Fruit fly (Drosophila melanogaster) whole organism: ENCODE results near the gene Chchd2.

Experiments used
- CG8478 ChIP-seq: fragments of >200 bp; optimal IDR thresholded peaks from 2 replicates; lab custom pipeline; 2018; ENCODE audit warnings: inconsistent platforms
- Dll ChIP-seq: fragments of >200 bp; optimal IDR thresholded peaks from 2 replicates; lab custom pipeline; 2017
- EcR ChIP-seq, 2 experiments: fragments of >200 bp; optimal IDR thresholded peaks; 2 replicates each; lab custom pipeline; 2017; ENCODE audit warnings: missing biosample characterization in 2 of 2, missing genetic modification characterization in 2 of 2, missing genetic modification reagents in 2 of 2
- pan ChIP-seq: fragments of >200 bp; optimal IDR thresholded peaks from 2 replicates; lab custom pipeline; 2017
- psq ChIP-seq: fragments of >200 bp; optimal IDR thresholded peaks from 2 replicates; lab custom pipeline; 2017
- usp ChIP-seq: fragments of >200 bp; optimal IDR thresholded peaks from 2 replicates; lab custom pipeline; 2017; ENCODE audit warnings: missing biosample characterization, missing genetic modification characterization, mixed read lengths

Chchd2 gene

DNA sequence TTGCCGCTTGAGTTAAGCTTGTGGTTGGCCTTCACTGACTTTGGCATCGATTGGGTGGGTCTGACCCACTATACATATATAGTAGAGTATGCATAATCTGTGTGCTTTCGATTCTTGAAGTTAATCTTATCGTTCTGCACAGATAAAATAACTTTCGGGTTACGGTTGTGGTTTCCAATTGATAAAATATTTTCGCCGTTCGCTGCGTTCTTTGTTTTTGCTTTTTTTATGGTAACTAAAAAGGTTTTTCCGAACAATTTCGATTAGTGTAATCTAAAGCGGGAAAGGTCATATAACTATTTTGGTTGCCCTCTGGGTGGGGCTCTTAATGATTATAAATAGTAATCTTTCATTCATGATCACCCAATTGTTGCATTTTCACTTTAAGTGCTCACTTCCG, 31.7 kb downstream of the Chchd2 start:
- no peak for TF ChIP-seq Dll
- no peak for TF ChIP-seq usp
- TF ChIP-seq pan (lab: Kevin White, UChicago), result no peak
- no peak for TF ChIP-seq EcR (GFP tag; optimal IDR thresholded peaks at IDR 0.05; lab: Kevin White, UChicago)
- no peak for TF ChIP-seq CG8478 (lab: Kevin White, UChicago)
- no peak for TF ChIP-seq psq

DNA sequence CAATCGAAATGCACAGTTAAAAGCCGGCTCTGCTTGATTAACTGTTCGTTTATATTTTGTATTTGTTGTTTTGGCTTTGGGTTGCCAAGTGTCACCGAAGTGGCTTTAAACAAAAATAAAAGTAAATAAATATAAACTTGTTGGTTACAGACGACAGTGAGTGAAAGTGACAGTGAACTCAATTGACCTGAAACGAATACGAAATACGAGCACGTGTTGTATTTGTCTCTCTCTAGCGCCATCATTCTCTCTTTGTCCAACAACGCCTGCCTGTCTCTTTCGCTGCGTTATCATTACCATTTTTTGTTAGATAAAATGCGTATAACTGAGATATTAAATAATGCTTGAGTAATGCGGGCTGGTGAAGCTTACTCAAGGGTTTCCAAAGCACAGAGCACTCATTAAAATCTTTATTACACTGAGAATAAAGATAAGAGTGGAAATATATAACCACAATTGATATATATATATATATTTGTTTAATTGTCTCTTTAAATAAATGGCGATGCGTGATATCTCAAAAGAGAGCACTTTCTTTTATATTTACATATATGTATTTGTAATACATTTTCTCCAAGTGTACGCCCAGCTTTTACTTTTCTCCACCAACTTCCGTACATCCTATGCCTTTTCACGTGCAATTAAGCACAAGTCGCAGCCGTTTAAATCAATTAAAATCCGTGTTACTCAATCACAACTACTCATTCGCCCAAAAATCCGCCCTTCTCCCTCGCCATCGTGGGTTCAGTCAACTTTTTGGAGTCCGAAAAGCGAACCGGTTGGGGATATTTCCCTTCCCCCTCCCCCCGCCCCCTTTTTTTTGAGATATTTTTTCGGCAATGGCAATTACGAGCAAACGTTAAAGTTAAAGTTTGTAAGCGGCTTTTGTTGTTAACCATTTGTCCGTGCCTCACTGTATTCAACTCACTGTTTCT, 32.7 kb downstream of the Chchd2 start:
- TF ChIP-seq pan (lab: Kevin White, UChicago) (no peak), usp (no peak), Dll (no peak), psq (no peak), EcR (GFP tag; optimal IDR thresholded peaks at IDR 0.05; lab: Kevin White, UChicago) (no peak), CG8478 (lab: Kevin White, UChicago) (no peak)

DNA sequence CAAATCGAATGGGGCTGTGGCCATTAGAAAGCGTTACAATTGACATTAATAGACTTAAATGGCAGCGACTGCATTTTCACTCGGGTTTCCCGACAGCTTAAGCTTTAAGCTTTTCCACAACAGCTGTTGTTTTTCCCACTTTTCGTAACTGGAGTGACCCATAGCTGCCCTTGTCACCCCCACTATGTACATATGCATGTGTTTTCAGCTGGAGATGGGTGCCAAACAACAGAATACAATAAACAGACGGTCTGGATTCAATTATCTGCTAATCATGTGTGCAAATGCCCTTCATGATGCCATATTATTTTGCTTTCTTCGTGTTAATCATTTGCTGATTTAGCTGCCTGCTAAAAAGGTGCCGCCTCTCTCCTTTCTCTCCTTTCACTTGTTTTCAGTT, 34.7 kb downstream of the Chchd2 start:
- TF ChIP-seq pan (lab: Kevin White, UChicago), result no peak
- no peak for TF ChIP-seq usp
- no peak for TF ChIP-seq Dll
- no peak for TF ChIP-seq CG8478 (lab: Kevin White, UChicago)

DNA sequence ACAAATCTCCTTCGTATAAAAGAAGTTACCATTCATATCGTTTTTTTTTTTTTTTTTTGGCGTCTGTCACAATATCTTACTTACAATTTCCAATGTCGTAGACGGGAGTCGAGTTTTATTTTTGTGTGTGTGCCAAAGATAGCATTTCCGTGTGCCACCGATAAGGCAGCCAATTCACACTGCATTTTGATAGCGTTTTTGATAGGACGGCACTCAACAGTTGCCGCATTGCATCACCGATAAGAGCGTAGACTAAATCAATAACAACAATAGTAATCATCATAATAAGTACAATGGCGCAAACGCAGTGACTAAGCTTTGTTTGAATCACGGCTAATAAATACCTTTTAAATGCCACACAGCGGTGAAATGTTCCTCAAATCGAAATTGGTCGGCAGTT, 37.6 kb downstream of the Chchd2 start:
- no peak for TF ChIP-seq Dll
- no peak for TF ChIP-seq CG8478 (lab: Kevin White, UChicago)
- no peak for TF ChIP-seq usp
- no peak for TF ChIP-seq psq
- no peak for TF ChIP-seq pan (lab: Kevin White, UChicago)
- no peak for TF ChIP-seq EcR (GFP tag; optimal IDR thresholded peaks at IDR 0.05; lab: Kevin White, UChicago)

DNA sequence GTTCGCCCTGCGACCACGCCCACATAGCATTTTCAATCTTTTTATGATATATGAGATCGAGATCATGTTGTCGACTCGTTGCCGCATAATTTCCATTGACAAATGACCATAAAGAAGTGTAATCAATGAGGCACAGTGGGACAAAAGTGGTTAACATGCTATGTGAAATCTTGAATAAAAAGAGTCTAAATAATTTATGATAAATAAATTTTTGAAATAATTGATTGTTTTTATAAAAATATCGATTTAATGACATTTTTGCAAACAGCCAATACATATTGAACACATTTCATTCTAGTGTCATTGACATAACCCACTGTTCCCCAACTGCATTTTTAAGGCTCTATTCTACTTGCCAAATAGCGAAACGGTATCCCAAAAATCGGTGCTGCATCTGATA, 38.7 kb downstream of the Chchd2 start:
- TF ChIP-seq usp, result no peak
- TF ChIP-seq pan (lab: Kevin White, UChicago), result no peak
- no peak for TF ChIP-seq psq
- no peak for TF ChIP-seq EcR (GFP tag; optimal IDR thresholded peaks at IDR 0.05; lab: Kevin White, UChicago)
- TF ChIP-seq CG8478 (lab: Kevin White, UChicago), result no peak
- TF ChIP-seq Dll, result no peak

DNA sequence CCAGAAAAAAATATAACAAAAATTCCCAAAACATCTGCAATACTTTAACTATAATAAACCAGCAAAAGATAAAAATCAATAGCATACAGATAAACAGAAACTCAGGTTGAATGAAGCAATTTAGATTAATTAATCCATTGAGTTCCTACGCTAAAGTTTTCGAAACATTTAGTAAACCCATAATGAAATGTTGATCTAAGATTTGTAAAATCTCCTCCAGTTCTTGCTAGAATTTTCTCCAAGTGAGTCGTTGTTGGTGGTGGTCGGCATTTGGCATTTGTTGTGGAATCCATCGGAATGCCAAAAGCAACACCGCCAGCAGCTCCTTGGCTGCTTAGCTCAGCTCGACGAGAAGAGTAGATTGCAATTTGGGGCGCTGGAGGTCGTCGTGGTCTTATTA, 39.4 kb downstream of the Chchd2 start:
- TF ChIP-seq usp (no peak), CG8478 (lab: Kevin White, UChicago) (no peak), pan (lab: Kevin White, UChicago) (no peak), psq (no peak), EcR (GFP tag; optimal IDR thresholded peaks at IDR 0.05; lab: Kevin White, UChicago) (no peak), Dll (no peak)
